Fruit fly (Drosophila melanogaster) whole organism, prepupa: ENCODE data around the gene CG6418.

Experiments
- Blimp-1 ChIP-seq: fragments of 200-800 bp; sonication (Bioruptor generic); optimal IDR thresholded peaks from 3 replicates; lab custom pipeline; 2017; ENCODE audit warnings: missing biosample characterization, missing genetic modification characterization, mild to moderate bottlenecking, moderate library complexity, missing genetic modification reagents
- CG10631 ChIP-seq: fragments of 200-800 bp; sonication (Bioruptor generic); optimal IDR thresholded peaks from 2 replicates; lab custom pipeline; 2016; ENCODE audit warnings: missing biosample characterization, missing genetic modification characterization
- CG10669 ChIP-seq: fragments of 200-800 bp; sonication (Bioruptor generic); optimal IDR thresholded peaks from 3 replicates; lab custom pipeline; 2018; ENCODE audit warnings: missing biosample characterization, mild to moderate bottlenecking, missing genetic modification characterization, moderate library complexity
- CG11762 ChIP-seq: fragments of 200-800 bp; sonication (Bioruptor generic); optimal IDR thresholded peaks from 3 replicates; lab custom pipeline; 2016; ENCODE audit warnings: missing biosample characterization, missing genetic modification characterization; ENCODE audit not compliant: insufficient read depth
- CG15336 ChIP-seq: fragments of 200-800 bp; sonication (Bioruptor generic); IDR thresholded peaks from 2 replicates; pipeline ENCODE4 v1.3.6; 2022; ENCODE audit warnings: missing biosample characterization, missing genetic modification characterization
- CG16779 ChIP-seq: fragments of 200-800 bp; sonication (Bioruptor generic); optimal IDR thresholded peaks from 3 replicates; lab custom pipeline; 2017; ENCODE audit warnings: missing biosample characterization, mild to moderate bottlenecking, missing genetic modification characterization
- CG3032 ChIP-seq: fragments of 200-800 bp; optimal IDR thresholded peaks from 2 replicates; lab custom pipeline; 2019; ENCODE audit warnings: missing biosample characterization, mild to moderate bottlenecking, missing genetic modification characterization, moderate library complexity
- CG31627 ChIP-seq: fragments of 200-800 bp; sonication (Bioruptor generic); optimal IDR thresholded peaks from 3 replicates; lab custom pipeline; 2016; ENCODE audit warnings: missing biosample characterization, missing genetic modification characterization
- CG32006 ChIP-seq: fragments of 200-800 bp; sonication (Bioruptor generic); optimal IDR thresholded peaks from 3 replicates; lab custom pipeline; 2017; ENCODE audit warnings: missing biosample characterization, mild to moderate bottlenecking, missing genetic modification characterization
- CG34406 ChIP-seq: fragments of 200-800 bp; sonication (Bioruptor generic); optimal IDR thresholded peaks from 3 replicates; lab custom pipeline; 2016; ENCODE audit warnings: missing biosample characterization, missing genetic modification characterization
- CG4318 ChIP-seq: fragments of 200-800 bp; sonication (Bioruptor generic); optimal IDR thresholded peaks from 3 replicates; lab custom pipeline; 2017; ENCODE audit warnings: missing biosample characterization, mild to moderate bottlenecking, missing genetic modification characterization
- CG6163 ChIP-seq: fragments of 200-800 bp; sonication (Bioruptor generic); IDR thresholded peaks from 3 replicates; pipeline ENCODE4 v1.3.6; 2022; ENCODE audit warnings: missing biosample characterization, missing genetic modification characterization
- CG6276 ChIP-seq: fragments of 200-800 bp; sonication (Bioruptor generic); optimal IDR thresholded peaks from 2 replicates; lab custom pipeline; 2017; ENCODE audit warnings: missing biosample characterization, mild to moderate bottlenecking, missing genetic modification characterization
- CG6792 ChIP-seq: fragments of 200-800 bp; sonication (Bioruptor generic); optimal IDR thresholded peaks from 3 replicates; lab custom pipeline; 2016; ENCODE audit warnings: missing biosample characterization, missing genetic modification characterization
- CG6808 ChIP-seq: fragments of 200-800 bp; sonication (Bioruptor generic); optimal IDR thresholded peaks from 3 replicates; lab custom pipeline; 2017; ENCODE audit warnings: missing biosample characterization, missing genetic modification characterization, mild to moderate bottlenecking, moderate library complexity, missing genetic modification reagents
- CG6854 ChIP-seq: fragments of 200-800 bp; sonication (Bioruptor generic); optimal IDR thresholded peaks from 2 replicates; lab custom pipeline; 2017; ENCODE audit warnings: missing biosample characterization, mild to moderate bottlenecking, missing genetic modification characterization
- CG7368 ChIP-seq: fragments of 200-800 bp; sonication (Bioruptor generic); optimal IDR thresholded peaks from 3 replicates; lab custom pipeline; 2016; ENCODE audit warnings: missing biosample characterization, missing genetic modification characterization
- CG8119 ChIP-seq: fragments of 200-800 bp; sonication (Bioruptor generic); IDR thresholded peaks from 3 replicates; pipeline ENCODE4 v1.3.6; 2022; ENCODE audit warnings: missing biosample characterization, missing genetic modification characterization
- CG8319 ChIP-seq: fragments of 200-800 bp; sonication (Bioruptor generic); optimal IDR thresholded peaks from 3 replicates; lab custom pipeline; 2016; ENCODE audit warnings: missing biosample characterization, missing genetic modification characterization
- CG8632 ChIP-seq: fragments of 200-800 bp; sonication (Bioruptor generic); optimal IDR thresholded peaks from 3 replicates; lab custom pipeline; 2016; ENCODE audit warnings: missing biosample characterization, missing genetic modification characterization
- CG9139 ChIP-seq: fragments of 200-800 bp; sonication (Bioruptor generic); optimal IDR thresholded peaks from 3 replicates; lab custom pipeline; 2017; ENCODE audit warnings: missing biosample characterization, mild to moderate bottlenecking, missing genetic modification characterization
- Eip75B ChIP-seq: fragments of 200-800 bp; sonication (Bioruptor generic); optimal IDR thresholded peaks from 3 replicates; lab custom pipeline; 2016; ENCODE audit warnings: missing biosample characterization, missing genetic modification characterization
- Eip78C ChIP-seq: fragments of 200-800 bp; sonication (Bioruptor generic); peaks from one replicate; lab custom pipeline; 2016; ENCODE audit warnings: missing biosample characterization, missing genetic modification characterization
- Ets21C ChIP-seq: fragments of 200-800 bp; sonication (Bioruptor generic); optimal IDR thresholded peaks from 3 replicates; lab custom pipeline; 2016; ENCODE audit warnings: missing biosample characterization, missing genetic modification characterization
- Ets96B ChIP-seq: fragments of 200-800 bp; optimal IDR thresholded peaks from 2 replicates; lab custom pipeline; 2019; ENCODE audit warnings: missing biosample characterization, mild to moderate bottlenecking, missing genetic modification characterization, moderate library complexity
- Gug ChIP-seq: fragments of 200-800 bp; sonication (Bioruptor generic); IDR thresholded peaks from 2 replicates; pipeline ENCODE4 v1.3.6; 2022; ENCODE audit warnings: missing biosample characterization, missing genetic modification characterization
- Hr38 ChIP-seq: sonication (Bioruptor generic); optimal IDR thresholded peaks from 2 replicates; lab custom pipeline; 2016; ENCODE audit warnings: missing biosample characterization, missing genetic modification characterization
- Hr39 ChIP-seq: fragments of 200-800 bp; sonication (Bioruptor generic); optimal IDR thresholded peaks from 2 replicates; lab custom pipeline; 2016; ENCODE audit warnings: missing biosample characterization, missing genetic modification characterization
- Hr4 ChIP-seq: fragments of 200-800 bp; sonication (Bioruptor generic); optimal IDR thresholded peaks from 3 replicates; lab custom pipeline; 2016; ENCODE audit warnings: missing biosample characterization, missing genetic modification characterization
- Lpt ChIP-seq: fragments of 200-800 bp; sonication (Bioruptor generic); optimal IDR thresholded peaks from 3 replicates; lab custom pipeline; 2016; ENCODE audit warnings: missing biosample characterization, missing genetic modification characterization
- OdsH ChIP-seq: fragments of 200-800 bp; sonication (Bioruptor generic); optimal IDR thresholded peaks from 3 replicates; lab custom pipeline; 2016; ENCODE audit warnings: missing biosample characterization, missing genetic modification characterization
- Smox ChIP-seq: fragments of 200-800 bp; sonication (Bioruptor generic); optimal IDR thresholded peaks from 3 replicates; lab custom pipeline; 2016; ENCODE audit warnings: missing biosample characterization, missing genetic modification characterization
- Sox14 ChIP-seq: fragments of 200-800 bp; sonication (Bioruptor generic); optimal IDR thresholded peaks from 3 replicates; lab custom pipeline; 2016; ENCODE audit warnings: missing biosample characterization, missing genetic modification characterization
- cyc ChIP-seq: fragments of 200-800 bp; sonication (Bioruptor generic); optimal IDR thresholded peaks from 3 replicates; lab custom pipeline; 2016; ENCODE audit warnings: missing biosample characterization, missing genetic modification characterization
- dac ChIP-seq: fragments of 200-800 bp; sonication (Bioruptor generic); optimal IDR thresholded peaks from 2 replicates; lab custom pipeline; 2017; ENCODE audit warnings: missing biosample characterization, mild to moderate bottlenecking, missing genetic modification characterization
- dsx ChIP-seq: fragments of 200-800 bp; optimal IDR thresholded peaks from 3 replicates; lab custom pipeline; 2019; ENCODE audit warnings: missing biosample characterization, mild to moderate bottlenecking, missing genetic modification characterization, moderate library complexity; ENCODE audit not compliant: poor library complexity, severe bottlenecking
- eg ChIP-seq: fragments of 200-800 bp; sonication (Bioruptor generic); IDR thresholded peaks from 3 replicates; pipeline ENCODE4 v1.3.6; 2022; ENCODE audit warnings: missing biosample characterization, missing genetic modification characterization
- esn ChIP-seq: fragments of 200-800 bp; sonication (Bioruptor generic); optimal IDR thresholded peaks from 2 replicates; lab custom pipeline; 2016; ENCODE audit warnings: missing biosample characterization, mild to moderate bottlenecking, missing genetic modification characterization, moderate library complexity
- fd59A ChIP-seq: fragments of 200-800 bp; sonication (Bioruptor generic); optimal IDR thresholded peaks from 2 replicates; lab custom pipeline; 2017; ENCODE audit warnings: missing biosample characterization, mild to moderate bottlenecking, missing genetic modification characterization, missing genetic modification reagents
- fd85E ChIP-seq: fragments of 200-800 bp; sonication (Bioruptor generic); optimal IDR thresholded peaks from 3 replicates; lab custom pipeline; 2016; ENCODE audit warnings: missing biosample characterization, missing genetic modification characterization
- pdm3 ChIP-seq: fragments of 200-800 bp; sonication (Bioruptor generic); optimal IDR thresholded peaks from 3 replicates; lab custom pipeline; 2016; ENCODE audit warnings: missing biosample characterization, missing genetic modification characterization
- spab ChIP-seq: fragments of 200-800 bp; sonication (Bioruptor generic); optimal IDR thresholded peaks from 2 replicates; lab custom pipeline; 2017; ENCODE audit warnings: missing biosample characterization, mild to moderate bottlenecking, missing genetic modification characterization, missing genetic modification reagents
- ss ChIP-seq, 2 experiments: fragments of 200-800 bp; sonication (Bioruptor generic); optimal IDR thresholded peaks; 2 replicates in 1 of 2; 3 replicates in 1 of 2; lab custom pipeline; 2017 to 2018; ENCODE audit warnings: mild to moderate bottlenecking in 2 of 2, missing biosample characterization in 2 of 2, missing genetic modification characterization in 2 of 2, moderate library complexity in 1 of 2
- topi ChIP-seq: fragments of 200-800 bp; sonication (Bioruptor generic); optimal IDR thresholded peaks from 3 replicates; lab custom pipeline; 2016; ENCODE audit warnings: missing biosample characterization, missing genetic modification characterization
- vri ChIP-seq: fragments of 200-800 bp; sonication (Bioruptor generic); optimal IDR thresholded peaks from 3 replicates; lab custom pipeline; 2016; ENCODE audit warnings: missing biosample characterization, mild to moderate bottlenecking, missing genetic modification characterization

The CG6418 gene

DNA sequence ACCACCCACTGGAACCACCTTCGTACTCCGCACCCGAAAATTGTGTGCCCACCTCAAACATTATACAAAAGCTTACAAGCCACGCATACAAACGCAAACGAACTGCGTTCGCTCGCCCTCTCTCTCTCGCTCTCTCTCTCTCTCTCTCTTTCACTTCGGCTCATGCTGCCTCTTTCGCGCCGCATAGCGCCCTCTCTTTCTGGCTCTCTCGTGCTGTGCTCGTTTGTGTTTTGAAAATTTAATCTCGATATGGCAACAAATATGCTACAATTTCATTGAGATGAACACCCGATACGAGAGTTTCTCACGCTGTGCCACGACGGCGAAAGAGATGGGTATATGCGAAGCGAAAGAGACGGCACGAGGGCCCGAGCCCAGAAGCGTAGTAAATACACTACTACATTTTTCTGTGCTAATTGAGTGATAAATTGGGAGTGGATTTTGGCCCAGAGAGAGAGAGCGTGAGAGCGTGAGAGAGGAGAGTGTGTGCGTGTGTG, 22.3 kb downstream of the CG6418 start (continued):
- TF ChIP-seq CG9139 (GFP tag; lab: Kevin White, UChicago), result no peak
- TF ChIP-seq dac (GFP tag; lab: Kevin White, UChicago), result no peak
- TF ChIP-seq spab (GFP tag; lab: Kevin White, UChicago), result peak; percentile 17
- no peak for TF ChIP-seq CG8119 (GFP tag; lab: Robert Waterston, UW)
- peak; percentile 24 for TF ChIP-seq fd85E
- TF ChIP-seq CG10669 (GFP tag; lab: Kevin White, UChicago), result peak; percentile 3
- peak; percentile 76 for TF ChIP-seq CG6854 (GFP tag; lab: Kevin White, UChicago)
- TF ChIP-seq ss (GFP tag; optimal IDR thresholded peaks at IDR 0.05; lab: Kevin White, UChicago), result peak; percentile 1 to 51
- peak; percentile 61; the same call in 2 of the 3 replicates for TF ChIP-seq eg (GFP tag; lab: Robert Waterston, UW)
- TF ChIP-seq OdsH, result no peak
- peak; percentile 41 for TF ChIP-seq Smox
- TF ChIP-seq CG4318, result no peak
- peak; percentile 26 for TF ChIP-seq Ets96B (tag; lab: Kevin White, UChicago)
- TF ChIP-seq CG7368 (GFP tag; lab: Kevin White, UChicago), result peak; percentile 34
- TF ChIP-seq Lpt (GFP tag; lab: Kevin White, UChicago), result peak; percentile 62
- TF ChIP-seq dsx (GFP tag; lab: Kevin White, UChicago), result peak; percentile 90
- peak; percentile 8 for TF ChIP-seq pdm3 (GFP tag; lab: Kevin White, UChicago)

DNA sequence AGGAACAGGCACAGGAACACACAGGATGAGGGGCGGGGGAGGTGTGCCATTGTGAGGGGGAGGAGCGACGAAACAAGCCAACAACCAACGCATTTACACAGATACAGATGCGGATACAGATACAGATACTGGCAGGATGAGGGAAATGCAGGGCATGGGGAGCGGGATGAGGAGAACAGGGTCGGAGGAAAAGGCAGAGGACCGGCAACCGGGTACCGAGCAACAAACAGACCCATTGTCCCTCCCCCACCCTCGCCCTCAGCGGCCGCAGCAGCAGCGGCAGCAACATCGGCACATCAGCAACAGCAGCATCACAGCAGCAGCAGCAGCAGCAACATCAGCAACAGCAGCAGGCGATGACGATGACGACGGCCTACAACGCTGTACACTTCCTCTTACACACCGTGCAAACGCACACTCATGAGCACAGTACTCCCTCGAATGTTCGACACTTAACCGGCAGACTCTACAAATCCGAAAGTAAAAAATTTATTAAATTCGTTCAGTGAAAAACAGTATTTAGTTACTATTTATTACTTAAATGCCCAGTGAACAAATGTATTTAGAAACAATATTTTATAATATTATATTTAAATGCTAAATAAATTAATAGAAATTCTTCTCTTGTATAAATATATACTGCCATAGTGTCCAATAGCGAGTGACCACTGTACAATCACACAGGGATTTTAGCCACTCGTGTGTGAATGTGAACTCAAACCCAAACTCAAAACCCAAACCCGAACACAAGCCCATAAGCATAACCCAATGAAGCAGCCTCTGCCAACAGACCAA, 23.2 kb downstream of the CG6418 start:
- peak; percentile 59 for TF ChIP-seq Eip75B
- peak; percentile 94 for TF ChIP-seq Ets96B (tag; lab: Kevin White, UChicago)
- peak; percentile 80 for TF ChIP-seq CG8319 (GFP tag; lab: Kevin White, UChicago)
- peak; percentile 85 for TF ChIP-seq CG16779 (tag; lab: Kevin White, UChicago)
- peak; percentile 91 for TF ChIP-seq CG9139 (GFP tag; lab: Kevin White, UChicago)
- TF ChIP-seq CG11762, result peak; percentile 81
- TF ChIP-seq OdsH, result peak; percentile 92
- peak; percentile 83 for TF ChIP-seq Sox14
- peak; percentile 84 for TF ChIP-seq CG31627 (GFP tag; lab: Kevin White, UChicago)
- peak; percentile 97 for TF ChIP-seq CG6808 (GFP tag; lab: Kevin White, UChicago)
- peak; percentile 84 for TF ChIP-seq topi (GFP tag; lab: Kevin White, UChicago)
- peak; percentile 86 for TF ChIP-seq fd59A (GFP tag; lab: Kevin White, UChicago)
- TF ChIP-seq fd85E, result peak; percentile 19
- TF ChIP-seq Smox, result peak; percentile 79
- peak; percentile 78 for TF ChIP-seq pdm3 (GFP tag; lab: Kevin White, UChicago)
- peak; percentile 92 for TF ChIP-seq dsx (GFP tag; lab: Kevin White, UChicago)
- peak; percentile 86 for TF ChIP-seq CG6163 (GFP tag; lab: Robert Waterston, UW)
- no peak for TF ChIP-seq Hr38
- TF ChIP-seq CG3032 (tag; lab: Kevin White, UChicago), result peak; percentile 95
- TF ChIP-seq Blimp-1 (GFP tag; lab: Kevin White, UChicago), result peak; percentile 94
- TF ChIP-seq CG32006 (GFP tag; lab: Kevin White, UChicago), result peak; percentile 93
- peak; percentile 93 for TF ChIP-seq esn (GFP tag; lab: Kevin White, UChicago)
- TF ChIP-seq CG6792 (GFP tag; lab: Kevin White, UChicago), result peak; percentile 89
- peak; percentile 95 for TF ChIP-seq CG15336 (GFP tag; lab: Robert Waterston, UW)
- peak; percentile 84 for TF ChIP-seq Hr4
- TF ChIP-seq cyc, result peak; percentile 87
- peak; percentile 89 for TF ChIP-seq CG6276 (GFP tag; lab: Kevin White, UChicago)
- peak; percentile 80 for TF ChIP-seq Hr39 (GFP tag; lab: Kevin White, UChicago)
- TF ChIP-seq CG10631 (GFP tag; lab: Kevin White, UChicago), result peak; percentile 96
- peak; percentile 83 for TF ChIP-seq Gug (GFP tag; lab: Robert Waterston, UW)
- peak; percentile 73 for TF ChIP-seq Lpt (GFP tag; lab: Kevin White, UChicago)
- TF ChIP-seq dac (GFP tag; lab: Kevin White, UChicago), result peak; percentile 70
- TF ChIP-seq vri, result peak; percentile 56
- TF ChIP-seq ss (GFP tag; optimal IDR thresholded peaks at IDR 0.05; lab: Kevin White, UChicago), result peak; percentile 90 to 94
- peak; percentile 73 for TF ChIP-seq CG6854 (GFP tag; lab: Kevin White, UChicago)
- TF ChIP-seq Eip78C (GFP tag; lab: Kevin White, UChicago), result peak; percentile 95
- TF ChIP-seq Ets21C (GFP tag; lab: Kevin White, UChicago), result peak; percentile 73
- TF ChIP-seq CG8632 (GFP tag; lab: Kevin White, UChicago), result peak; percentile 92
- TF ChIP-seq eg (GFP tag; lab: Robert Waterston, UW), result peak; percentile 89
- peak; percentile 93 for TF ChIP-seq CG34406 (GFP tag; lab: Kevin White, UChicago)
- TF ChIP-seq CG4318, result peak; percentile 90
